Worm (Caenorhabditis elegans) whole organism, early embryonic: ENCODE results near the gene F46C3.6.

Experiments
- B0310.2 ChIP-seq: sonication (generic microtip); optimal IDR thresholded peaks from 2 replicates; lab custom pipeline; 2016; ENCODE audit warnings: mild to moderate bottlenecking, missing genetic modification characterization, missing compliant biosample characterization
- F13C5.2 ChIP-seq: sonication (generic microtip); optimal IDR thresholded peaks from 2 replicates; lab custom pipeline; 2017; ENCODE audit warnings: mild to moderate bottlenecking, missing genetic modification characterization, inconsistent platforms, missing compliant biosample characterization
- aly-1 ChIP-seq: sonication (generic microtip); optimal IDR thresholded peaks from 2 replicates; lab custom pipeline; 2016; ENCODE audit warnings: missing genetic modification characterization, missing compliant biosample characterization
- ama-1 ChIP-seq: fragments of 150-350 bp; optimal IDR thresholded peaks from 2 replicates; lab custom pipeline; 2014
- ceh-13 ChIP-seq: fragments of 200-800 bp; sonication (Bioruptor generic); optimal IDR thresholded peaks from 2 replicates; lab custom pipeline; 2018; ENCODE audit warnings: mild to moderate bottlenecking, missing genetic modification characterization, missing compliant biosample characterization
- ceh-36 ChIP-seq: sonication (generic microtip); optimal IDR thresholded peaks from 2 replicates; lab custom pipeline; 2016; ENCODE audit warnings: missing genetic modification characterization, inconsistent platforms, missing compliant biosample characterization
- ets-7 ChIP-seq: sonication (generic microtip); optimal IDR thresholded peaks from 2 replicates; lab custom pipeline; 2016; ENCODE audit warnings: missing genotype, missing genetic modification characterization, missing compliant biosample characterization
- flt-1 ChIP-seq: fragments of 200-800 bp; sonication (Bioruptor generic); IDR thresholded peaks from 2 replicates; pipeline ENCODE4 v1.3.6; 2022; ENCODE audit warnings: missing genetic modification characterization, missing compliant biosample characterization
- hmbx-1 ChIP-seq: sonication (generic microtip); optimal IDR thresholded peaks from 2 replicates; lab custom pipeline; 2016; ENCODE audit warnings: mild to moderate bottlenecking, missing genetic modification characterization, missing compliant biosample characterization
- hmg-4 ChIP-seq: fragments of 200-800 bp; sonication (Bioruptor generic); optimal IDR thresholded peaks from 2 replicates; lab custom pipeline; 2018; ENCODE audit warnings: mild to moderate bottlenecking, missing genetic modification characterization, missing compliant biosample characterization
- hnd-1 ChIP-seq: sonication (generic microtip); optimal IDR thresholded peaks from 2 replicates; lab custom pipeline; 2016; ENCODE audit warnings: missing genetic modification characterization, missing compliant biosample characterization
- pes-1 ChIP-seq: fragments of 200-800 bp; sonication (Bioruptor generic); IDR thresholded peaks from 2 replicates; pipeline ENCODE4 v1.3.6; 2022; ENCODE audit warnings: missing genetic modification reagents, missing genetic modification characterization, missing compliant biosample characterization
- scrt-1 ChIP-seq: fragments of 200-800 bp; sonication (Bioruptor generic); IDR thresholded peaks from 2 replicates; pipeline ENCODE4 v1.3.6; 2022; ENCODE audit warnings: missing genetic modification characterization, missing compliant biosample characterization
- sea-1 ChIP-seq: fragments of 200-800 bp; sonication (Bioruptor generic); conservative IDR thresholded peaks from 2 replicates; pipeline ENCODE4 v1.3.6; 2022; ENCODE audit warnings: missing genetic modification characterization, missing compliant biosample characterization
- tbx-11 ChIP-seq: fragments of 200-800 bp; sonication (Bioruptor generic); IDR thresholded peaks from 2 replicates; pipeline ENCODE4 v1.3.6; 2022; ENCODE audit warnings: missing genetic modification characterization, missing compliant biosample characterization
- tbx-37 ChIP-seq: fragments of 200-800 bp; sonication (Bioruptor generic); conservative IDR thresholded peaks from 2 replicates; pipeline ENCODE4 v1.3.6; 2022; ENCODE audit warnings: missing genetic modification reagents, missing genetic modification characterization, missing compliant biosample characterization
- tra-4 ChIP-seq: sonication (generic microtip); optimal IDR thresholded peaks from 2 replicates; lab custom pipeline; 2017; ENCODE audit warnings: missing genetic modification characterization, missing compliant biosample characterization

Gene F46C3.6

ce11 chrX:11427550-11427949, 7.7 kb upstream of the F46C3.6 start:
- TF ChIP-seq tra-4 (tag; lab: Kevin White, UChicago) (no peak), hmbx-1 (tag; lab: Kevin White, UChicago) (no peak), ama-1 (lab: Kevin White, UChicago) (no peak), flt-1 (GFP tag; lab: Robert Waterston, UW) (no peak), pes-1 (no peak)

- no peak for TF ChIP-seq hnd-1 (tag; lab: Kevin White, UChicago)
- TF ChIP-seq ama-1 (lab: Kevin White, UChicago): no peak
- no peak for TF ChIP-seq flt-1 (GFP tag; lab: Robert Waterston, UW)
- no peak for TF ChIP-seq tbx-37 (GFP tag; lab: Robert Waterston, UW)
- TF ChIP-seq ets-7 (tag; lab: Kevin White, UChicago): no peak
- no peak for TF ChIP-seq ceh-13
- no peak for TF ChIP-seq tbx-11
- no peak for TF ChIP-seq scrt-1 (GFP tag; lab: Robert Waterston, UW)
Measured at ce11 chrX:11426647-11427046, 6.8 kb upstream of the F46C3.6 start.

ce11 chrX:11418667-11419066, 1.2 kb downstream of the F46C3.6 start, which contains the start of gene F46C3.2:
Gene F46C3.2, minus strand, starts transcription at chrX:11418767.
- no peak for TF ChIP-seq F13C5.2 (tag; lab: Kevin White, UChicago)
- TF ChIP-seq tra-4 (tag; lab: Kevin White, UChicago): no peak
- TF ChIP-seq ama-1 (lab: Kevin White, UChicago): no peak
- no peak for TF ChIP-seq tbx-11
- TF ChIP-seq ets-7 (tag; lab: Kevin White, UChicago): no peak
- TF ChIP-seq hmbx-1 (tag; lab: Kevin White, UChicago): no peak
- no peak for TF ChIP-seq scrt-1 (GFP tag; lab: Robert Waterston, UW)
- no peak for TF ChIP-seq aly-1 (tag; lab: Kevin White, UChicago)
- no peak for TF ChIP-seq hnd-1 (tag; lab: Kevin White, UChicago)
- no peak for TF ChIP-seq sea-1
- no peak for TF ChIP-seq flt-1 (GFP tag; lab: Robert Waterston, UW)
- no peak for TF ChIP-seq ceh-13
- no peak for TF ChIP-seq tbx-37 (GFP tag; lab: Robert Waterston, UW)
- no peak for TF ChIP-seq pes-1

- no peak for TF ChIP-seq F13C5.2 (tag; lab: Kevin White, UChicago)
- no peak for TF ChIP-seq flt-1 (GFP tag; lab: Robert Waterston, UW)
Measured at ce11 chrX:11414837-11415550, 4.9 kb downstream of the F46C3.6 start, which contains the start of gene pek-1. Gene pek-1, minus strand, starts transcription at chrX:11414887.

ce11 chrX:11411675-11412074, 8.2 kb downstream of the F46C3.6 start:
- TF ChIP-seq B0310.2 (tag; lab: Kevin White, UChicago) (no peak), ets-7 (tag; lab: Kevin White, UChicago) (no peak), ceh-13 (no peak), ceh-36 (no peak), flt-1 (GFP tag; lab: Robert Waterston, UW) (no peak), tbx-37 (GFP tag; lab: Robert Waterston, UW) (no peak), scrt-1 (GFP tag; lab: Robert Waterston, UW) (no peak), hmbx-1 (tag; lab: Kevin White, UChicago) (no peak), pes-1 (no peak)

ce11 chrX:11409457-11409856, 10.4 kb downstream of the F46C3.6 start:
- TF ChIP-seq hmg-4: no peak
- no peak for TF ChIP-seq hmbx-1 (tag; lab: Kevin White, UChicago)
- TF ChIP-seq scrt-1 (GFP tag; lab: Robert Waterston, UW): no peak
- TF ChIP-seq tbx-37 (GFP tag; lab: Robert Waterston, UW): no peak
- TF ChIP-seq tra-4 (tag; lab: Kevin White, UChicago): no peak
- TF ChIP-seq ets-7 (tag; lab: Kevin White, UChicago): no peak
- TF ChIP-seq pes-1: no peak
- TF ChIP-seq aly-1 (tag; lab: Kevin White, UChicago): no peak
- no peak for TF ChIP-seq flt-1 (GFP tag; lab: Robert Waterston, UW)
- TF ChIP-seq ceh-13: no peak

- TF ChIP-seq hnd-1 (tag; lab: Kevin White, UChicago) (no peak), ceh-13 (no peak), ama-1 (lab: Kevin White, UChicago) (no peak), tbx-11 (no peak), ceh-36 (no peak), B0310.2 (tag; lab: Kevin White, UChicago) (no peak), F13C5.2 (tag; lab: Kevin White, UChicago) (no peak), sea-1 (no peak)
Measured at ce11 chrX:11407682-11408335, 12.1 kb downstream of the F46C3.6 start, which contains the start of gene F08B12.4. Gene F08B12.4, minus strand, starts transcription at chrX:11407732.

- TF ChIP-seq ets-7 (tag; lab: Kevin White, UChicago) (no peak), tbx-11 (no peak), tbx-37 (GFP tag; lab: Robert Waterston, UW) (no peak), hnd-1 (tag; lab: Kevin White, UChicago) (no peak), hmg-4 (no peak), ceh-13 (no peak), B0310.2 (tag; lab: Kevin White, UChicago) (no peak), flt-1 (GFP tag; lab: Robert Waterston, UW) (no peak), F13C5.2 (tag; lab: Kevin White, UChicago) (no peak), sea-1 (no peak), aly-1 (tag; lab: Kevin White, UChicago) (no peak), tra-4 (tag; lab: Kevin White, UChicago) (no peak), pes-1 (no peak)
Measured at ce11 chrX:11406784-11407183, 13.1 kb downstream of the F46C3.6 start.
